Worm (Caenorhabditis elegans): ENCODE results near the gene srw-63.

DNA sequence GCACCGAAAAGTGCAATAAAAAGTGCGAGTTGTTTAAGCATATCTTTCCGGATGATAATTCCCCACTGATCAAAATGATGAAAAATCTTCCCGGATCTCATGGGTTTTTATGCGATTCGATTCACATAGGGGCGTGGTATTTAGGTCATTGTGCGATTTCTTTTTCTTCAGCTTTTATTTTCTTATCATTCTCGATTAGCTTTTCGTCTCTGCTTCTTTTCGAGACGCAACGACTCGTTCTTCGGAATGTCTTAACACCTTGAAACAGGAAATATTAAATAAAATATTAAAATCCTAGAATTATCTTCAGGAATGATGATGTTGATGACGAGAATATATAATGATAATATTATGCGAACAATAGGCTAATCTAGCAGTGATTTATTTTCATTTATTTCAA, 27.9 kb upstream of the srw-63 start, which contains the start of gene Y37A1B.7:
- TF ChIP-seq gei-8 (GFP tag; optimal IDR thresholded peaks at IDR 0.05) (no peak), nhr-41 (GFP tag; IDR thresholded peaks at IDR 0.05) (no peak), lir-3 (tag; optimal IDR thresholded peaks at IDR 0.05) (no peak), skn-1 (tag; optimal IDR thresholded peaks at IDR 0.05) (no peak), ama-1 (optimal IDR thresholded peaks at IDR 0.05) (no peak), mes-2 (tag; optimal IDR thresholded peaks at IDR 0.05; ENCODE audit: poor library complexity, severe bottlenecking) (no peak), ceh-32 (tag; optimal IDR thresholded peaks at IDR 0.05; ENCODE audit: poor library complexity) (no peak), mxl-3 (GFP tag; optimal IDR thresholded peaks at IDR 0.05) (no peak), nhr-77 (tag; optimal IDR thresholded peaks at IDR 0.05) (no peak), fos-1 (tag; optimal IDR thresholded peaks at IDR 0.05) (no peak)

Measured in whole organism, L4 larva.